Fruit fly (Drosophila melanogaster) whole organism, embryonic: ENCODE results near the gene lectin-21Cb.

Experiments used
- Atf6 ChIP-seq: fragments of 200-800 bp; sonication (Bioruptor generic); IDR thresholded peaks from 2 replicates; pipeline ENCODE4 v1.3.6; 2022; ENCODE audit warnings: missing biosample characterization, missing genetic modification characterization
- CG10274 ChIP-seq: fragments of 200-800 bp; sonication (Bioruptor generic); optimal IDR thresholded peaks from 3 replicates; lab custom pipeline; 2017; ENCODE audit warnings: missing biosample characterization, mild to moderate bottlenecking, missing genetic modification characterization
- CG7786 ChIP-seq: fragments of 200-800 bp; sonication (Bioruptor generic); optimal IDR thresholded peaks from 2 replicates; lab custom pipeline; 2016; ENCODE audit warnings: missing biosample characterization, missing genetic modification characterization
- CG7839 ChIP-seq: fragments of 200-800 bp; sonication (Bioruptor generic); optimal IDR thresholded peaks from 3 replicates; lab custom pipeline; 2018; ENCODE audit warnings: missing biosample characterization, mild to moderate bottlenecking, missing genetic modification characterization, moderate library complexity

DNA sequence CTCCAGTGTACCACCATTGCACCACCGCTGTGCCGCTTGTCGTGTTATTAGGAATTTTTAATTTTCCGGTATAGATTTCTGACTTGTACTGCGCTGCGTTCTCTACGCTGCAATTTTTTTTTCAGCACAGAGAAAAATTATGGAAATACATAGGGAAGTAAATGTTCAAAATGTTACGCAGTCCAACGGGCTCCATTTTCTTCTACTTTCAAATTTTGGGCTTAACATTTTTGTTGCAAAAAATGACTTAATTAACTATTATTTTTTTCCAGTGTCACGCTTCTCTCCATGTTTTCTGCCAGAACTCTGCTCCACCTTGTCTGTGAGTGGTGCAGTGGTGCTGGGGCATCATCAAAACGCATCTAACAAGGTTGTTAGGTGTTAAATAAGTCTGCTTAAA is 40.0 kb upstream of the lectin-21Cb start:
- TF ChIP-seq Atf6 (GFP tag; lab: Robert Waterston, UW) (no peak), CG10274 (GFP tag; lab: Kevin White, UChicago) (no peak), CG7839 (tag; lab: Kevin White, UChicago) (no peak), CG7786 (no peak)
